Worm (Caenorhabditis elegans) whole organism, young adult: ENCODE measurements around the gene E02C12.10.

Source experiments
- F52B5.7 ChIP-seq: sonication (generic microtip); optimal IDR thresholded peaks from 2 replicates; lab custom pipeline; 2016; ENCODE audit warnings: mild to moderate bottlenecking, missing genetic modification characterization, missing compliant biosample characterization
- F57A8.1 ChIP-seq: fragments of 200-800 bp; sonication (Bioruptor generic); optimal IDR thresholded peaks from 2 replicates; lab custom pipeline; 2018; ENCODE audit warnings: mild to moderate bottlenecking, missing genetic modification characterization, moderate library complexity, missing compliant biosample characterization
- ama-1 ChIP-seq, 3 experiments: fragments of 150-350 bp in 1 of 3; sonication (generic microtip) in 2 of 3; optimal IDR thresholded peaks; 2 replicates each; lab custom pipeline; 2014 to 2018; ENCODE audit warnings: missing biosample characterization in 2 of 3, missing genetic modification characterization in 2 of 3, missing genetic modification reagents in 2 of 3
- ceh-27 ChIP-seq: fragments of 200-800 bp; sonication (Bioruptor generic); optimal IDR thresholded peaks from 2 replicates; lab custom pipeline; 2018; ENCODE audit warnings: mild to moderate bottlenecking, missing genetic modification characterization, moderate library complexity, missing compliant biosample characterization
- gei-17 ChIP-seq: fragments of 200-800 bp; sonication (Bioruptor generic); optimal IDR thresholded peaks from 2 replicates; lab custom pipeline; 2018; ENCODE audit warnings: mild to moderate bottlenecking, missing genetic modification characterization, missing compliant biosample characterization
- hlh-26 ChIP-seq: fragments of 200-800 bp; sonication (Bioruptor generic); conservative IDR thresholded peaks from 2 replicates; pipeline ENCODE4 v1.3.6; 2022; ENCODE audit warnings: missing genetic modification reagents, missing genetic modification characterization, missing compliant biosample characterization
- lin-35 ChIP-seq, 3 experiments: fragments of 150-350 bp in 2 of 3; sonication (generic microtip) in 1 of 3; optimal IDR thresholded peaks; 2 replicates each; lab custom pipeline; 2014 to 2018; ENCODE audit warnings: missing biosample characterization in 3 of 3, missing genetic modification characterization in 3 of 3, missing genetic modification reagents in 3 of 3
- madf-10 ChIP-seq: sonication (generic microtip); optimal IDR thresholded peaks from 2 replicates; lab custom pipeline; 2016; ENCODE audit warnings: mild to moderate bottlenecking, missing genetic modification characterization, missing compliant biosample characterization
- mcd-1 ChIP-seq: fragments of 200-800 bp; sonication (Bioruptor generic); IDR thresholded peaks from 2 replicates; pipeline ENCODE4 v1.3.6; 2022; ENCODE audit warnings: missing genetic modification reagents, missing genetic modification characterization, missing compliant biosample characterization
- pha-4 ChIP-seq: fragments of 150-350 bp; sonication (generic microtip); optimal IDR thresholded peaks from 2 replicates; lab custom pipeline; 2014; ENCODE audit warnings: missing biosample characterization, missing genetic modification reagents, missing genetic modification characterization
- sea-2 ChIP-seq: fragments of 200-800 bp; sonication (Bioruptor generic); IDR thresholded peaks from 2 replicates; pipeline ENCODE4 v1.3.6; 2022; ENCODE audit warnings: missing genetic modification characterization, missing compliant biosample characterization
- snpc-4 ChIP-seq, 5 experiments: fragments of 150-350 bp in 1 of 5; sonication (generic microtip) in 4 of 5; optimal IDR thresholded peaks; 2 replicates each; lab custom pipeline; 2014 to 2018; ENCODE audit warnings: missing genetic modification characterization in 5 of 5, missing biosample characterization in 3 of 5, antibody characterized with exemption in 2 of 5, mild to moderate bottlenecking in 2 of 5, missing compliant biosample characterization in 2 of 5, missing genotype in 2 of 5, moderate library complexity in 2 of 5, missing genetic modification reagents in 1 of 5
- tbp1 ChIP-seq: fragments of 200-800 bp; sonication (Bioruptor generic); optimal IDR thresholded peaks from 2 replicates; lab custom pipeline; 2018; ENCODE audit warnings: mild to moderate bottlenecking, missing genetic modification characterization, missing compliant biosample characterization
- unc-62 ChIP-seq: fragments of 150-350 bp; optimal IDR thresholded peaks from 2 replicates; lab custom pipeline; 2014; ENCODE audit warnings: missing biosample characterization, missing genetic modification reagents, missing genetic modification characterization

- TF ChIP-seq snpc-4 (GFP tag; optimal IDR thresholded peaks at IDR 0.05; lab: Kevin White, UChicago) (no peak), snpc-4 (tag; optimal IDR thresholded peaks at IDR 0.05; lab: Kevin White, UChicago) (no peak), tbp1 (GFP tag; lab: Kevin White, UChicago) (no peak), hlh-26 (no peak), mcd-1 (GFP tag; lab: Robert Waterston, UW) (no peak), lin-35 (GFP tag; optimal IDR thresholded peaks at IDR 0.05; lab: Kevin White, UChicago) (no peak), madf-10 (tag; lab: Kevin White, UChicago) (no peak), F57A8.1 (no peak), pha-4 (tag; lab: Kevin White, UChicago) (no peak), sea-2 (GFP tag; lab: Robert Waterston, UW) (no peak), ama-1 (optimal IDR thresholded peaks at IDR 0.05; lab: Kevin White, UChicago) (no peak), ama-1 (GFP tag; optimal IDR thresholded peaks at IDR 0.05; lab: Kevin White, UChicago) (no peak), gei-17 (GFP tag; lab: Kevin White, UChicago) (no peak), F52B5.7 (tag; lab: Kevin White, UChicago) (no peak), unc-62 (GFP tag; lab: Kevin White, UChicago) (no peak), ceh-27 (GFP tag; lab: Kevin White, UChicago) (no peak)
Observed at ce11 chrV:9352947-9353346, 25.3 kb downstream of the E02C12.10 start, which contains the start of gene srx-46.
